Worm (Caenorhabditis elegans) whole organism, midembryonic: Measurements from ENCODE around the gene mig-15.

Experiments used
- T22C8.4 ChIP-seq: fragments of 200-800 bp; sonication (Bioruptor generic); IDR thresholded peaks from 2 replicates; pipeline ENCODE4 v1.3.6; 2022; ENCODE audit warnings: missing genetic modification characterization, missing compliant biosample characterization
- med-1 ChIP-seq: sonication (generic microtip); optimal IDR thresholded peaks from 2 replicates; lab custom pipeline; 2017; ENCODE audit warnings: missing genetic modification characterization, mild to moderate bottlenecking, missing compliant biosample characterization, antibody characterized with exemption, missing genetic modification reagents; ENCODE audit not compliant: insufficient read depth
- tab-1 ChIP-seq: fragments of 200-800 bp; sonication (Bioruptor generic); IDR thresholded peaks from 2 replicates; pipeline ENCODE4 v1.3.6; 2022; ENCODE audit warnings: missing genetic modification characterization, missing compliant biosample characterization
- ztf-29 ChIP-seq: fragments of 200-800 bp; sonication (Bioruptor generic); IDR thresholded peaks from 2 replicates; pipeline ENCODE4 v1.3.6; 2022; ENCODE audit warnings: missing genetic modification reagents, missing genetic modification characterization, missing compliant biosample characterization

ce11 chrX:10419743-10420142 is 8.7 kb downstream of the mig-15 start, which contains the start of gene cdk-11.2:
- TF ChIP-seq T22C8.4 (GFP tag; lab: Robert Waterston, UW) (no peak), med-1 (GFP tag; lab: Kevin White, UChicago) (no peak), tab-1 (GFP tag; lab: Robert Waterston, UW) (no peak), ztf-29 (GFP tag; lab: Robert Waterston, UW) (0 out of 2 replicates have a peak, but pooled peaks have one; percentile 28)
